Worm (Caenorhabditis elegans): ENCODE measurements around the gene F21C10.1.
A peak's percentile ranks its signal among the peaks of the same experiment; 100 is the strongest.

The F21C10.1 gene

DNA sequence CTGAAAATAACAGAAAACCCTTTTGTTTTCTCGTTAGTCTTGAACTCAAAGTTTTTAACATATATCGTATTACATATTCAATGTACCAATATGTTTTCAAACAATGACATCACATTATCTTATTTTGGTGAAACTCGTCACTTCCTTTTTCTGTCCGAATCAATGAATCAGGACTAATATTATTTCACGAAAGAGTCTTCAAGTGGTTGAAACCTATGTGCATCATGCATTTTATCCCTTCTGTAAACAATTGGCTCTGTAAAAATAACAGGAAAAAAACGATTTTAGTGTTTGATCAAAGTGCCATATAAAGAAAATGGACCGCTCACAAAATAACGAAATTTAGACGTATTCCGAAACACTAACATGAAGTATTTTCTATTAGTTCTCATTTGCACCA, 23.9 kb upstream of the F21C10.1 start, which contains the start of gene F21C10.18:
Gene F21C10.18, plus strand, starts transcription at position 301 of the 400 bp plus-strand sequence.
- no peak for TF ChIP-seq lin-15B (tag; optimal IDR thresholded peaks at IDR 0.05)
- no peak for TF ChIP-seq elt-3 (tag; optimal IDR thresholded peaks at IDR 0.05)
- TF ChIP-seq egl-5 (tag; optimal IDR thresholded peaks at IDR 0.05), result no peak
- no peak for TF ChIP-seq ztf-11 (tag; optimal IDR thresholded peaks at IDR 0.05)
- no peak for TF ChIP-seq ama-1 (optimal IDR thresholded peaks at IDR 0.05)
- TF ChIP-seq pha-4 (tag; optimal IDR thresholded peaks at IDR 0.05), result no peak
- TF ChIP-seq tbx-2 (tag; optimal IDR thresholded peaks at IDR 0.05), result no peak
- TF ChIP-seq R02D3.7 (tag; optimal IDR thresholded peaks at IDR 0.05), result no peak
- TF ChIP-seq nhr-25 (tag; optimal IDR thresholded peaks at IDR 0.05), result no peak
- TF ChIP-seq fos-1 (tag; optimal IDR thresholded peaks at IDR 0.05), result no peak

DNA sequence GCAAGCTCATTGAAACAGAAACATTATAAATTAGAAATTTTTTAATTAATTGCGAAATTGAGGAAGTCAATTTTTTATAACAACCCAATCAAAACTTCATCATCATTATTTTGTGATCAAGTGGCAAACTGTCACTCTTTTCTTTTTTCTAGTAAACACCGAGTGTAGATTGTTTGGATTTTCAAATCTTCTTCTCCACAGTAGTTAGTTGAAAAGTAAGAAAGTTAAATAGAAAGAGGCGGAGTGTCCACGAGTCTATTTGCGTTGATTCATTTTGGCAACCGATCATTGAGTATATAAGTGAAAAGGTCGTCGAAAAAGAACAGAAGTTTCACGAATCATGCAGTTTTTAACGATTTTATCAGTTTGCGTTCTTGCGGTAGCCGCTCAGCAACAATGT, 22.9 kb upstream of the F21C10.1 start, which contains the start of gene pqn-31:
Gene pqn-31, plus strand, starts transcription at position 301 of the 400 bp plus-strand sequence.
- TF ChIP-seq pha-4 (tag; optimal IDR thresholded peaks at IDR 0.05), result peak; percentile 37
- no peak for TF ChIP-seq nhr-11 (tag; optimal IDR thresholded peaks at IDR 0.05)

ce11 chrV:9111957-9112356, 20.2 kb upstream of the F21C10.1 start:
- no peak for TF ChIP-seq nhr-25 (tag; optimal IDR thresholded peaks at IDR 0.05)
- no peak for TF ChIP-seq egl-27 (tag; optimal IDR thresholded peaks at IDR 0.05)
- TF ChIP-seq ceh-82 (tag; optimal IDR thresholded peaks at IDR 0.05), result no peak
- TF ChIP-seq ceh-16 (tag; optimal IDR thresholded peaks at IDR 0.05), result no peak
- no peak for TF ChIP-seq lin-39 (tag; optimal IDR thresholded peaks at IDR 0.05)
- TF ChIP-seq egl-5 (tag; optimal IDR thresholded peaks at IDR 0.05), result no peak
- no peak for TF ChIP-seq aly-2 (tag; optimal IDR thresholded peaks at IDR 0.05)
- no peak for TF ChIP-seq elt-2 (tag; optimal IDR thresholded peaks at IDR 0.05)
- no peak for TF ChIP-seq elt-3 (tag; optimal IDR thresholded peaks at IDR 0.05)
- no peak for TF ChIP-seq ceh-28 (tag; optimal IDR thresholded peaks at IDR 0.05)
- TF ChIP-seq nhr-237 (tag; optimal IDR thresholded peaks at IDR 0.05), result no peak
- no peak for TF ChIP-seq fkh-10 (GFP tag; optimal IDR thresholded peaks at IDR 0.05)
- TF ChIP-seq nhr-67 (tag; optimal IDR thresholded peaks at IDR 0.05), result no peak
- TF ChIP-seq hmg-11 (tag; optimal IDR thresholded peaks at IDR 0.05), result no peak
- no peak for TF ChIP-seq lsy-12 (tag; optimal IDR thresholded peaks at IDR 0.05)

ce11 chrV:9112467-9112866, 19.7 kb upstream of the F21C10.1 start, which contains the start of gene F21C10.7:
Gene F21C10.7, plus strand, starts transcription at chrV:9112767.
- TF ChIP-seq lin-39 (tag; optimal IDR thresholded peaks at IDR 0.05) (no peak), ceh-82 (tag; optimal IDR thresholded peaks at IDR 0.05) (no peak), elt-2 (tag; optimal IDR thresholded peaks at IDR 0.05) (no peak), nhr-25 (tag; optimal IDR thresholded peaks at IDR 0.05) (no peak), nhr-77 (tag; optimal IDR thresholded peaks at IDR 0.05) (no peak), ama-1 (optimal IDR thresholded peaks at IDR 0.05) (no peak), egl-5 (tag; optimal IDR thresholded peaks at IDR 0.05) (no peak), skn-1 (tag; optimal IDR thresholded peaks at IDR 0.05) (no peak), egl-27 (tag; optimal IDR thresholded peaks at IDR 0.05) (no peak), nhr-12 (tag; optimal IDR thresholded peaks at IDR 0.05) (no peak), eor-1 (tag; optimal IDR thresholded peaks at IDR 0.05) (no peak), nhr-76 (tag; optimal IDR thresholded peaks at IDR 0.05) (no peak), nhr-67 (tag; optimal IDR thresholded peaks at IDR 0.05) (no peak), elt-1 (tag; optimal IDR thresholded peaks at IDR 0.05) (no peak), ceh-9 (tag; optimal IDR thresholded peaks at IDR 0.05) (no peak), nhr-43 (tag; optimal IDR thresholded peaks at IDR 0.05; ENCODE audit: poor library complexity, severe bottlenecking) (no peak), nhr-23 (tag; optimal IDR thresholded peaks at IDR 0.05) (no peak), mdl-1 (tag; optimal IDR thresholded peaks at IDR 0.05) (no peak), jun-1 (tag; optimal IDR thresholded peaks at IDR 0.05) (no peak)

DNA sequence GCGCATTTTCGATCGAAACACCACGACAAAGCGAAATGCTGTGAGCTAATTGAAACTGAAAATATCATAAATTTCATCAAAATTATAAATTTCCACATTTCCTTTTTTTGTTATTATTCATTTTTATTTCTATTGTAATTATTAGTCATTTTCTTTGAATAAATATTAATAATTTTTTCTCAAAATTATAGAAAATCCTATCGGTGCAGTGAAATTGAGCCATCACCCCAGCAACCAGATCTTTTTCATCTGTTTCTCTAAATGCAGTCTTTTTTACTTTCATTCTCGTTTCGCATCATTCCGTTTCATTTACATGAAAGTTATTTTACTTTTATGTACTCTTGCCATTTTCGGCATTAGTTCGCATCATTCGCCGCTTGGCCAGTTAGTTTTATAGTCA, 10.1 kb upstream of the F21C10.1 start, which contains the start of gene F21C10.13:
Gene F21C10.13, plus strand, starts transcription at position 301 of the 400 bp plus-strand sequence.
- TF ChIP-seq unc-39 (tag; optimal IDR thresholded peaks at IDR 0.05), result no peak
- no peak for TF ChIP-seq lin-39 (tag; optimal IDR thresholded peaks at IDR 0.05)
- TF ChIP-seq nhr-76 (tag; optimal IDR thresholded peaks at IDR 0.05), result no peak
- TF ChIP-seq unc-62 (GFP tag; optimal IDR thresholded peaks at IDR 0.05), result no peak
- TF ChIP-seq ZK546.5 (tag; optimal IDR thresholded peaks at IDR 0.05), result no peak
- no peak for TF ChIP-seq mdl-1 (tag; optimal IDR thresholded peaks at IDR 0.05)
- TF ChIP-seq skn-1 (tag; optimal IDR thresholded peaks at IDR 0.05), result no peak
- TF ChIP-seq nhr-67 (tag; optimal IDR thresholded peaks at IDR 0.05), result no peak
- no peak for TF ChIP-seq R02D3.7 (tag; optimal IDR thresholded peaks at IDR 0.05)
- TF ChIP-seq nhr-11 (tag; optimal IDR thresholded peaks at IDR 0.05), result no peak
- no peak for TF ChIP-seq ama-1 (optimal IDR thresholded peaks at IDR 0.05)
- TF ChIP-seq fkh-2 (tag; optimal IDR thresholded peaks at IDR 0.05), result no peak
- no peak for TF ChIP-seq jun-1 (tag; optimal IDR thresholded peaks at IDR 0.05)
- no peak for TF ChIP-seq ceh-16 (tag; optimal IDR thresholded peaks at IDR 0.05)

Measured in whole organism, L3 larva.